Worm (Caenorhabditis elegans) whole organism, young adult: ENCODE measurements around the gene Y7A9D.1.

Source experiments
- egrh-3 ChIP-seq: fragments of 200-800 bp; sonication (Bioruptor generic); IDR thresholded peaks from 2 replicates; pipeline ENCODE4 v1.3.6; 2022; ENCODE audit warnings: missing genetic modification reagents, missing genetic modification characterization, missing compliant biosample characterization
- lin-26 ChIP-seq: fragments of 200-800 bp; sonication (Bioruptor generic); IDR thresholded peaks from 2 replicates; pipeline ENCODE4 v1.3.6; 2022; ENCODE audit warnings: missing genetic modification reagents, missing genetic modification characterization, missing compliant biosample characterization
- pha-4 ChIP-seq: fragments of 150-350 bp; sonication (generic microtip); optimal IDR thresholded peaks from 2 replicates; lab custom pipeline; 2014; ENCODE audit warnings: missing biosample characterization, missing genetic modification reagents, missing genetic modification characterization
- snpc-4 ChIP-seq, 5 experiments: fragments of 150-350 bp in 1 of 5; sonication (generic microtip) in 4 of 5; optimal IDR thresholded peaks; 2 replicates each; lab custom pipeline; 2014 to 2018; ENCODE audit warnings: missing genetic modification characterization in 5 of 5, missing biosample characterization in 3 of 5, antibody characterized with exemption in 2 of 5, mild to moderate bottlenecking in 2 of 5, missing compliant biosample characterization in 2 of 5, missing genotype in 2 of 5, moderate library complexity in 2 of 5, missing genetic modification reagents in 1 of 5
- unc-62 ChIP-seq: fragments of 150-350 bp; optimal IDR thresholded peaks from 2 replicates; lab custom pipeline; 2014; ENCODE audit warnings: missing biosample characterization, missing genetic modification reagents, missing genetic modification characterization
- xnd-1 ChIP-seq: sonication (generic microtip); optimal IDR thresholded peaks from 2 replicates; lab custom pipeline; 2016; ENCODE audit warnings: missing genotype, missing genetic modification reagents, missing genetic modification characterization, missing compliant biosample characterization
- ztf-28 ChIP-seq: fragments of 200-800 bp; sonication (Bioruptor generic); IDR thresholded peaks from 2 replicates; pipeline ENCODE4 v1.3.6; 2022; ENCODE audit warnings: missing genetic modification reagents, missing genetic modification characterization, missing compliant biosample characterization

DNA sequence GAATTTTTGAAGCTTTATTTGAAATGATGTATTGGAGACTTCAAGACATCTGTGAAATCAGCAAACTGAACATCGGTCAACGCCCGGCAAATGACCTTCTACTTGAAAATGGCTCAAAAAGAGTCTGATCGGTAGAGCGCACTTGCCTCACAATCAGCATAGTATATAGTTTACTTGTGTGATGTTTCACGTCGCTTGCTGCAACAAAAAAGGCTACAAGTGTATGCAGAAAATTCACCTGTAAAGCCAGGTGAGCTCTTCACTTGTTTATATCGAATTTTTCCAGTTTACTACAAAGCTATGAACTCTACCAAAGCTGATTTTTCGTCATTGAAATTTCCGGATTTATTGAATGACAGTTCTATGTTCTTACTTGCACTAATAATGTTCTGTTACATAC is 49.4 kb downstream of the Y7A9D.1 start, which contains the start of gene srz-71:
- TF ChIP-seq pha-4 (no peak), xnd-1 (tag; lab: Kevin White, UChicago) (no peak), snpc-4 (GFP tag; optimal IDR thresholded peaks at IDR 0.05; lab: Kevin White, UChicago) (no peak), snpc-4 (tag; optimal IDR thresholded peaks at IDR 0.05; lab: Kevin White, UChicago) (no peak), unc-62 (GFP tag; lab: Kevin White, UChicago) (no peak), lin-26 (no peak), ztf-28 (no peak), egrh-3 (GFP tag; lab: Robert Waterston, UW) (no peak)
